Fruit fly (Drosophila melanogaster): ENCODE data around the gene Zcchc7.

dm6 chr3L:16875959-16876358 is 30.8 kb downstream of the Zcchc7 start:
- TF ChIP-seq CG8478 (optimal IDR thresholded peaks at IDR 0.05) = no peak
- no peak for TF ChIP-seq CTCF (optimal IDR thresholded peaks at IDR 0.05)

Data from S2 (cell line).